Worm (Caenorhabditis elegans): ENCODE measurements around the gene H03G16.6.

Gene H03G16.6

ce11 chrX:15056737-15057136, 4.3 kb downstream of the H03G16.6 start, which contains the start of gene H03G16.5:
Gene H03G16.5, minus strand, starts transcription at chrX:15056837.
- TF ChIP-seq ztf-26 (tag; optimal IDR thresholded peaks at IDR 0.05) (no peak), sea-2 (GFP tag; IDR thresholded peaks at IDR 0.05) (no peak), F57A8.1 (GFP tag; optimal IDR thresholded peaks at IDR 0.05) (no peak), xnd-1 (tag; optimal IDR thresholded peaks at IDR 0.05) (no peak), madf-6 (GFP tag; IDR thresholded peaks at IDR 0.05) (no peak), attf-5 (GFP tag; optimal IDR thresholded peaks at IDR 0.05) (no peak), sptf-2 (GFP tag; optimal IDR thresholded peaks at IDR 0.05) (no peak), mel-28 (tag; optimal IDR thresholded peaks at IDR 0.05; ENCODE audit: borderline replicate concordance) (no peak), ztf-25 (GFP tag; IDR thresholded peaks at IDR 0.05) (no peak), nfyb-1 (GFP tag; IDR thresholded peaks at IDR 0.05) (no peak), snpc-1.3 (tag; optimal IDR thresholded peaks at IDR 0.05; ENCODE audit: insufficient read depth) (no peak), F37B4.10 (GFP tag; IDR thresholded peaks at IDR 0.05) (no peak), let-607 (tag; optimal IDR thresholded peaks at IDR 0.05) (no peak), lir-1 (GFP tag; conservative IDR thresholded peaks at IDR 0.05) (no peak)

ce11 chrX:15057900-15058299, 5.4 kb downstream of the H03G16.6 start:
- TF ChIP-seq zim-3 (tag; optimal IDR thresholded peaks at IDR 0.05) (no peak), ceh-100 (GFP tag; IDR thresholded peaks at IDR 0.05) (no peak), F57C9.4 (tag; optimal IDR thresholded peaks at IDR 0.05) (no peak), mes-4 (tag; optimal IDR thresholded peaks at IDR 0.05) (no peak), madf-8 (GFP tag; conservative IDR thresholded peaks at IDR 0.05) (no peak), rcor-1 (GFP tag; IDR thresholded peaks at IDR 0.05) (no peak), F55B11.4 (tag; optimal IDR thresholded peaks at IDR 0.05; ENCODE audit: borderline replicate concordance, insufficient read depth) (no peak), B0261.1 (tag; optimal IDR thresholded peaks at IDR 0.05) (no peak), sea-2 (GFP tag; IDR thresholded peaks at IDR 0.05) (no peak), akir-1 (GFP tag; optimal IDR thresholded peaks at IDR 0.05) (no peak), ztf-26 (tag; optimal IDR thresholded peaks at IDR 0.05) (no peak)

ce11 chrX:15060303-15060702, 7.8 kb downstream of the H03G16.6 start, which contains the start of gene fbxa-96:
Gene fbxa-96, minus strand, starts transcription at chrX:15060403.
- TF ChIP-seq B0336.3 (GFP tag; IDR thresholded peaks at IDR 0.05) (no peak), lin-40 (tag; optimal IDR thresholded peaks at IDR 0.05) (no peak), nhr-27 (tag; optimal IDR thresholded peaks at IDR 0.05) (no peak), ceh-27 (GFP tag; optimal IDR thresholded peaks at IDR 0.05) (no peak), madf-3 (GFP tag; IDR thresholded peaks at IDR 0.05) (no peak), mxl-1 (tag; optimal IDR thresholded peaks at IDR 0.05) (no peak), let-607 (tag; optimal IDR thresholded peaks at IDR 0.05) (no peak), F49E8.2 (tag; optimal IDR thresholded peaks at IDR 0.05; ENCODE audit: insufficient read depth) (no peak), dpl-1 (GFP tag; optimal IDR thresholded peaks at IDR 0.05) (no peak), Y79H2A.3 (GFP tag; conservative IDR thresholded peaks at IDR 0.05) (no peak), mcd-1 (GFP tag; IDR thresholded peaks at IDR 0.05) (no peak)

ce11 chrX:15069242-15069641, 16.8 kb downstream of the H03G16.6 start, which contains the start of gene mam-6:
Gene mam-6, minus strand, starts transcription at chrX:15069342.
- no peak for TF ChIP-seq pbrm-1 (GFP tag; IDR thresholded peaks at IDR 0.05)
- TF ChIP-seq tlf-1 (GFP tag; optimal IDR thresholded peaks at IDR 0.05) = no peak
- TF ChIP-seq snpc-3.4 (tag; optimal IDR thresholded peaks at IDR 0.05) = no peak

All from whole organism, young adult.